Worm (Caenorhabditis elegans) whole organism, early embryonic: ENCODE results near the gene srh-195.

Source experiments
- B0310.2 ChIP-seq: sonication (generic microtip); optimal IDR thresholded peaks from 2 replicates; lab custom pipeline; 2016; ENCODE audit warnings: mild to moderate bottlenecking, missing genetic modification characterization, missing compliant biosample characterization
- F13C5.2 ChIP-seq: sonication (generic microtip); optimal IDR thresholded peaks from 2 replicates; lab custom pipeline; 2017; ENCODE audit warnings: mild to moderate bottlenecking, missing genetic modification characterization, inconsistent platforms, missing compliant biosample characterization
- aly-1 ChIP-seq: sonication (generic microtip); optimal IDR thresholded peaks from 2 replicates; lab custom pipeline; 2016; ENCODE audit warnings: missing genetic modification characterization, missing compliant biosample characterization
- ama-1 ChIP-seq: fragments of 150-350 bp; optimal IDR thresholded peaks from 2 replicates; lab custom pipeline; 2014
- ceh-13 ChIP-seq: fragments of 200-800 bp; sonication (Bioruptor generic); optimal IDR thresholded peaks from 2 replicates; lab custom pipeline; 2018; ENCODE audit warnings: mild to moderate bottlenecking, missing genetic modification characterization, missing compliant biosample characterization
- ceh-36 ChIP-seq: sonication (generic microtip); optimal IDR thresholded peaks from 2 replicates; lab custom pipeline; 2016; ENCODE audit warnings: missing genetic modification characterization, inconsistent platforms, missing compliant biosample characterization
- ets-7 ChIP-seq: sonication (generic microtip); optimal IDR thresholded peaks from 2 replicates; lab custom pipeline; 2016; ENCODE audit warnings: missing genotype, missing genetic modification characterization, missing compliant biosample characterization
- flt-1 ChIP-seq: fragments of 200-800 bp; sonication (Bioruptor generic); IDR thresholded peaks from 2 replicates; pipeline ENCODE4 v1.3.6; 2022; ENCODE audit warnings: missing genetic modification characterization, missing compliant biosample characterization
- hmbx-1 ChIP-seq: sonication (generic microtip); optimal IDR thresholded peaks from 2 replicates; lab custom pipeline; 2016; ENCODE audit warnings: mild to moderate bottlenecking, missing genetic modification characterization, missing compliant biosample characterization
- hmg-4 ChIP-seq: fragments of 200-800 bp; sonication (Bioruptor generic); optimal IDR thresholded peaks from 2 replicates; lab custom pipeline; 2018; ENCODE audit warnings: mild to moderate bottlenecking, missing genetic modification characterization, missing compliant biosample characterization
- hnd-1 ChIP-seq: sonication (generic microtip); optimal IDR thresholded peaks from 2 replicates; lab custom pipeline; 2016; ENCODE audit warnings: missing genetic modification characterization, missing compliant biosample characterization
- pes-1 ChIP-seq: fragments of 200-800 bp; sonication (Bioruptor generic); IDR thresholded peaks from 2 replicates; pipeline ENCODE4 v1.3.6; 2022; ENCODE audit warnings: missing genetic modification reagents, missing genetic modification characterization, missing compliant biosample characterization
- scrt-1 ChIP-seq: fragments of 200-800 bp; sonication (Bioruptor generic); IDR thresholded peaks from 2 replicates; pipeline ENCODE4 v1.3.6; 2022; ENCODE audit warnings: missing genetic modification characterization, missing compliant biosample characterization
- sea-1 ChIP-seq: fragments of 200-800 bp; sonication (Bioruptor generic); conservative IDR thresholded peaks from 2 replicates; pipeline ENCODE4 v1.3.6; 2022; ENCODE audit warnings: missing genetic modification characterization, missing compliant biosample characterization
- tbx-11 ChIP-seq: fragments of 200-800 bp; sonication (Bioruptor generic); IDR thresholded peaks from 2 replicates; pipeline ENCODE4 v1.3.6; 2022; ENCODE audit warnings: missing genetic modification characterization, missing compliant biosample characterization
- tbx-37 ChIP-seq: fragments of 200-800 bp; sonication (Bioruptor generic); conservative IDR thresholded peaks from 2 replicates; pipeline ENCODE4 v1.3.6; 2022; ENCODE audit warnings: missing genetic modification reagents, missing genetic modification characterization, missing compliant biosample characterization
- tra-4 ChIP-seq: sonication (generic microtip); optimal IDR thresholded peaks from 2 replicates; lab custom pipeline; 2017; ENCODE audit warnings: missing genetic modification characterization, missing compliant biosample characterization

The srh-195 gene

DNA sequence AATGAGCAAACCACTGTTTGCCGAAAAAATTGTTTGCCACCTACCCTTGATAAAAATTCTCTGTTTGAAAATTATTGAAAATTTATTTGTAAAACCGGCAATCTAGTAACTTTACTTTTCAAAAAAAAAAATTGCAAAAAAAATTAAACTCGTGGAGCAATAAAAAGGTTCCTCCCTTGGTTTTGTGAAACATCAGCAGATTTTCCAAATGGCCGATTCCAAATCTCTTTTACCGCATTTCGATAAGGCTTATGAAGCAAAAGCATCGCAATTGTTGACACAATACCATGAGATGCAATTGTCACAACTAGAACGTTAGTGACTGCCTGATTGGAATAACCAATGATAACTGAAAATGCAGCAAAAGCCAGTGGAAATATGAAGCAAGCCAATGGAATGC, 2.2 kb downstream of the srh-195 start:
- TF ChIP-seq hmg-4 (GFP tag; lab: Kevin White, UChicago) (no peak), scrt-1 (GFP tag; lab: Robert Waterston, UW) (no peak), tbx-37 (GFP tag; lab: Robert Waterston, UW) (no peak), ceh-13 (GFP tag; lab: Kevin White, UChicago) (no peak), flt-1 (GFP tag; lab: Robert Waterston, UW) (no peak), ama-1 (lab: Kevin White, UChicago) (no peak), ets-7 (tag; lab: Kevin White, UChicago) (no peak), B0310.2 (tag; lab: Kevin White, UChicago) (no peak), hnd-1 (tag; lab: Kevin White, UChicago) (no peak), ceh-36 (tag; lab: Kevin White, UChicago) (no peak), sea-1 (GFP tag; lab: Robert Waterston, UW) (no peak), hmbx-1 (tag; lab: Kevin White, UChicago) (no peak), tbx-11 (no peak), pes-1 (GFP tag; lab: Robert Waterston, UW) (no peak), aly-1 (no peak), tra-4 (tag; lab: Kevin White, UChicago) (no peak)

DNA sequence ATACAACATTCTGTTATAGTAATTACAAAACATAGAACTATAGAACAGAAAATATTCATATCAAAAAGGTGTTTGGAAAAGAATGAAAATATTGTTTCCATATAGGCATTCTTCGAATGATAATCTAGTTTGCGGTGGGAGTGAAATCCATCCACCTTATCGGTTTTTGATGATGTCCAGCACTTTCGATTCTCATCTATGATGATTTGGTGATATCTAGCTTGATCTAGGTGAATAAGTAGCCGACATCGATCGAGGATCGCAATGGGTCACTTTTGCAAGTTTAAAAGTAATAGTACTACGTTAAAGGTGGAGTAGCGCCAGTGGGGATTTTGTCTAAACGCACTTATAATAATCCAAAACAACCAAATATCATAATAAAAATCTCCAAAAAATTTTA, 3.7 kb downstream of the srh-195 start, which contains the start of gene R52.6:
Gene R52.6 (minus strand): TSS at position 101 of the 400 bp plus-strand sequence.
- TF ChIP-seq tbx-37 (GFP tag; lab: Robert Waterston, UW) (no peak), F13C5.2 (tag; lab: Kevin White, UChicago) (no peak), hnd-1 (tag; lab: Kevin White, UChicago) (no peak), flt-1 (GFP tag; lab: Robert Waterston, UW) (no peak)

DNA sequence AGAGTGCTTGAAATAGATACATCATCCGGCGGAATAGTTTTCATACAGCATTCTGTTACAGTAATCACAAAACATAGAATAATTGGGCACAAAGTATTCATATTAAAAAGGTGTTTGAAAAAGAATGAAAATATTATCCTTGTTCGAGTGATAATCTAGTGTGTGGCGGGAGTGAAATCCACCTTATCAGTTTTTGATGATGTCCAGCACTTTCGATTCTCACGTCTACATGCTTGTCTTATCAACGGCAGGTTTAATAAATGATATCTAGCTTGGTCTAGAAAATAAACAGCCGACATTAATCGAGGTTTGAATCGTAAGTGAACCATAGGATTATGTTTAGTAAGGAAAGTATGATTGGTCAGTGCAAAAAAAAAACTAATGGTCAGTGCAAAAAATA, 6.8 kb downstream of the srh-195 start, which contains the start of gene R52.5:
Gene R52.5 (minus strand): TSS at position 101 of the 400 bp plus-strand sequence.
- no peak for TF ChIP-seq hnd-1 (tag; lab: Kevin White, UChicago)
- no peak for TF ChIP-seq ceh-13 (GFP tag; lab: Kevin White, UChicago)
- TF ChIP-seq aly-1: no peak
- TF ChIP-seq ama-1 (lab: Kevin White, UChicago): no peak
- no peak for TF ChIP-seq pes-1 (GFP tag; lab: Robert Waterston, UW)
- TF ChIP-seq scrt-1 (GFP tag; lab: Robert Waterston, UW): no peak
- no peak for TF ChIP-seq tra-4 (tag; lab: Kevin White, UChicago)
- TF ChIP-seq sea-1 (GFP tag; lab: Robert Waterston, UW): no peak

DNA sequence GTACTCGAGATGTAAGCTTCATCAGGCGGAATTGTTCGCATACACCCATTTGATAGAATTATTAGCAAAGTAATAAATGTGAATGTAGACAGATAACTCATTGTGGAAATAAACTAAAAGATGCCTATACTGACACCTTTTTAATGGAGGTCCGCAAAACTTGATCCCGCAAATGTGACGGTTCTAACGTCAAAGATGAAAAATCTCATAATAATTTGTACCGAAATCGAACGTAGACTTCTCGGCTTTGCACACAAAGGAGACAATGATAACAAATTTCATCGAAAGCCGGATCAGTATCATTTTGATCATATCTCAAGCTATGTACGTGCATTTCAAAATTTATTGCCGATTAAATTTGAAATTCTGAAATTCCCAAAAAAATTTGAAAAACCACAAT, 8.4 kb downstream of the srh-195 start, which contains the start of gene R52.4:
Gene R52.4 (minus strand): TSS at position 101 of the 400 bp plus-strand sequence.
- TF ChIP-seq ceh-36 (tag; lab: Kevin White, UChicago) (no peak), hnd-1 (tag; lab: Kevin White, UChicago) (no peak), hmbx-1 (tag; lab: Kevin White, UChicago) (no peak), ama-1 (lab: Kevin White, UChicago) (no peak), F13C5.2 (tag; lab: Kevin White, UChicago) (no peak), scrt-1 (GFP tag; lab: Robert Waterston, UW) (no peak), tra-4 (tag; lab: Kevin White, UChicago) (no peak), ceh-13 (GFP tag; lab: Kevin White, UChicago) (no peak), sea-1 (GFP tag; lab: Robert Waterston, UW) (no peak), aly-1 (no peak), ets-7 (tag; lab: Kevin White, UChicago) (no peak), tbx-11 (no peak), pes-1 (GFP tag; lab: Robert Waterston, UW) (no peak)

DNA sequence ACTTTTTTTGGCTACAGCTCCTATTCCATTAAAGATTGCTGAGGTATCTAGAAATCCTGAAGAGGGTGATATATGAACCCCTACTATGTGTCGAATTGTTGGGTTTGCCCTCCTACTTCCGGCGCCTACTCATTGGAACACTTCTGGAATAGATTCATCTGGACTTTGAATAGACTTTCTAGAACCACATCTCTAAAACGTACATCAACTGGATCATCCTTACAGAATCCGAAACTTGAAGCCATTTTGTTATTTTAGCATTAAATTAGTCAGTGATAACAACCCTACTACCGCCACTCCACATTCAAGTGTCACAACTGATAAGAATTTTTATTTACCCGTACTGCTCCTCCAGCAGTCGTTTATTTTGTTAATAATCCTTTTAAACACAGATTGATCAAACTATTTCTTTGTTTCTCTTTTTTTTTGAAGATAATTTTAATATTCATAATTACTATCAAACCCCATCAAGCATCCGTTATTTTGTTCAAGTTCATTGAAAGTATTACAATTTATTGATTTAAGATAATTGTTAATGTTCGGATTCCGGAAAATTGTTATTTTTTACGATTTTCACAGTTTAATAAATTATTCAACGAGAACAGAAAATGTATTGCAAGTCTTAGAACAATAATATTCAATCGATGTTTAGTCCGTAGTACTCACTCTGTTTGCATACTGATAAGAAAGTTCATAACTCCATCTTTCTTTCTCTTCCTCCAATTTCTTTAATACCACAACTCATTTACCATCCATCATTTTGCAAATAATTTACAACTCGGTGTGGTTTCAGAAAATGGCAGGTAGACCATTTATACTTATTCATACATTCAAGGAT, 17.3 kb downstream of the srh-195 start, which contains the start of gene math-42:
Gene math-42 (plus strand): TSS at position 788 of the 838 bp plus-strand sequence.
- no peak for TF ChIP-seq hmbx-1 (tag; lab: Kevin White, UChicago)
- TF ChIP-seq F13C5.2 (tag; lab: Kevin White, UChicago): no peak
- TF ChIP-seq tbx-37 (GFP tag; lab: Robert Waterston, UW): no peak
- no peak for TF ChIP-seq aly-1
- no peak for TF ChIP-seq ama-1 (lab: Kevin White, UChicago)
- TF ChIP-seq tbx-11: no peak
- no peak for TF ChIP-seq hmg-4 (GFP tag; lab: Kevin White, UChicago)
- no peak for TF ChIP-seq ceh-36 (tag; lab: Kevin White, UChicago)
- no peak for TF ChIP-seq scrt-1 (GFP tag; lab: Robert Waterston, UW)

DNA sequence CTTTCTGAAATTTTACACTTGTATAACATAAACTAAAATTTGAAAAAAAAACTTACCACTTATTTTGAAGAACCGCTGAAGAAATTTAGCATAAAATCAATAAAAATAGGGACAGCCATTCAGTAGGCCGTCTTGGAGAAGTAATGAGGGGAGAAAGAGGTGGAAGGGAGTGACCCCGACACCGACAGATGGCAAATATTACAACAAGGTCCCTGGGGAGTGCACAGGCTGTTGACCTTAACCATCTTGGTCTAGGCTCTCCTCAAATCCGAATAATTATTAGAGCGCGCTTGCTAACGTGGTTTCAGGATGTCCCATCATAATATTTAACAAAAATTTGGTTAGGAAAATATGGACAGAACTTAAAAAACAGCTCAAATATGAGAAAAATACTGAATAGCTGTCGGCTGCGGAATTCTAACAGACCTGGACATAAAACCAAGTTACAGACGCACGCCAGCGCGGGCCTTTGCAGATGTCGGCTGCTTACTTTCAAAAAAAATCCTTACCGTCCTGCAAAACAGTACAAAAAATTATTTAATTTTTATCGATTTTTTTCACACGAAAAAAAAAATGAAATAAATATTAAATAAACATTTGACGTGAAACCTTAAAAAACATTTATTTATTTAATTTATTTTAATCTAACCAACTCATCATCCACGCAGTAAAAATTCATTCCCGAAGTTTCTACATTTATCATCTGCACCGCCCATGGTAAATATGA, 21.6 kb downstream of the srh-195 start, which contains the start of gene T16A1.2:
Gene T16A1.2 (plus strand): TSS at position 677 of the 727 bp plus-strand sequence.
- no peak for TF ChIP-seq hmbx-1 (tag; lab: Kevin White, UChicago)
- TF ChIP-seq B0310.2 (tag; lab: Kevin White, UChicago): no peak
- TF ChIP-seq hnd-1 (tag; lab: Kevin White, UChicago): no peak
- TF ChIP-seq pes-1 (GFP tag; lab: Robert Waterston, UW): no peak
- no peak for TF ChIP-seq ceh-36 (tag; lab: Kevin White, UChicago)
- no peak for TF ChIP-seq aly-1
- no peak for TF ChIP-seq tbx-11
